Worm (Caenorhabditis elegans): Measurements from ENCODE around the gene ZK856.7.

DNA sequence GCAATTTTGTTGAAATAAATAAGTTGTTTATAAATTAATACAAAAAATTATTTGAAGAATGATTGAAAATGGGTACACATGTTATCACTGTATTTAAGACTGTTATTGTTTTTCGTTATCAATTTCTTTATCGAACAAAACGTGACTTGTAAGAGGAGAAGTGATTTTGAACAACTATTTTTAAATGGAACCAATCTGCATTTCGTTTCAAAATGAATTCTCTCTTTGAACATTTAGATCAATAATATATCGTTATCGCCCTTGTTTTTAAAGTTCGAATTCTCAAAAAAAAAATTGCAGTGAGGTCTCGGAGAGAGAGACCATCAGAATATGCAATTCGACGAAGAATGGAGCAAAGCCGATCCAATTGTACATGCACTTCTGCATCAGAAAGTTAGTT, 22.7 kb upstream of the ZK856.7 start, which contains the start of gene cul-5:
- TF ChIP-seq ceh-58 (GFP tag; IDR thresholded peaks at IDR 0.05), result no peak
- no peak for TF ChIP-seq zfh-2 (GFP tag; conservative IDR thresholded peaks at IDR 0.05)
- TF ChIP-seq ama-1 (optimal IDR thresholded peaks at IDR 0.05), result no peak
- no peak for TF ChIP-seq ama-1 (GFP tag; optimal IDR thresholded peaks at IDR 0.05)
- TF ChIP-seq bed-2 (GFP tag; IDR thresholded peaks at IDR 0.05), result no peak
- no peak for TF ChIP-seq nhr-90 (tag; optimal IDR thresholded peaks at IDR 0.05)
